Fruit fly (Drosophila melanogaster): ENCODE data around the gene CG43231.

DNA sequence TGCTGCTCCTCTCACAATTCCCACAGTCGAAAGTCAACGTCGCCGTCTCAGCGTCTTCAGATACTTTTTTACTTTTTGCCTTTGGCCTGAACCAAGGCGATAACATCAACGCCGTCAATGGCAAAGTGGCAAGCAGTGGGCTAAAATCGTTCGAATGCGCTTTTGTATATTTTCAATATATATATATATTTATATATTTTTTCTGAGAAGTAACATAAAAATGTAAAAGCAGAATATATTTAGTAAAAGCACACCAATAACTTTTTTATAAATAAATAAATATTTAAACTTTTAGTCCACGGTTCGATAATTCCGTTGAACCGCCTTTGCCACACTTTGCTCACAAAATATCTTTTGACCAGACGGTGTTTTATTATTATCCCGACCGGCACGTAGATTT, 45.7 kb downstream of the CG43231 start:
- TF ChIP-seq bab1 (GFP tag; optimal IDR thresholded peaks at IDR 0.05) (no peak), cnc (optimal IDR thresholded peaks at IDR 0.05) (no peak), ovo (GFP tag; optimal IDR thresholded peaks at IDR 0.05) (no peak), CG5204 (GFP tag; optimal IDR thresholded peaks at IDR 0.05) (no peak), CG11617 (GFP tag; optimal IDR thresholded peaks at IDR 0.05) (no peak), Mnt (GFP tag; optimal IDR thresholded peaks at IDR 0.05) (no peak), CG7045 (GFP tag; optimal IDR thresholded peaks at IDR 0.05) (no peak), kay (GFP tag; ENCODE audit: borderline replicate concordance) (no peak), Clk (GFP tag; optimal IDR thresholded peaks at IDR 0.05) (no peak), tj (GFP tag; optimal IDR thresholded peaks at IDR 0.05) (no peak), cic (GFP tag; optimal IDR thresholded peaks at IDR 0.05) (no peak), pad (GFP tag; optimal IDR thresholded peaks at IDR 0.05) (no peak)
